Worm (Caenorhabditis elegans): ENCODE measurements around the gene srd-68.

ce11 chrV:16899355-16899754 lies 3.3 kb downstream of the srd-68 start, which contains the start of gene fbxa-45:
- TF ChIP-seq pha-4 (tag; optimal IDR thresholded peaks at IDR 0.05) (no peak), ham-2 (GFP tag; optimal IDR thresholded peaks at IDR 0.05) (no peak), ztf-11 (tag; optimal IDR thresholded peaks at IDR 0.05) (no peak), ces-1 (GFP tag; optimal IDR thresholded peaks at IDR 0.05) (no peak), snpc-4 (tag; optimal IDR thresholded peaks at IDR 0.05) (no peak), nhr-28 (tag; optimal IDR thresholded peaks at IDR 0.05) (no peak), mep-1 (tag; optimal IDR thresholded peaks at IDR 0.05) (no peak)

All from whole organism, mixed stage, embryonic.